Worm (Caenorhabditis elegans) whole organism, young adult: Measurements from ENCODE around the gene ubc-20.

ENCODE experiments used
- F33H1.4 ChIP-seq: fragments of 200-800 bp; sonication (Bioruptor generic); IDR thresholded peaks from 2 replicates; pipeline ENCODE4 v1.3.6; 2022; ENCODE audit warnings: missing genetic modification reagents, missing genetic modification characterization, missing compliant biosample characterization
- ceh-100 ChIP-seq: fragments of 200-800 bp; sonication (Bioruptor generic); IDR thresholded peaks from 2 replicates; pipeline ENCODE4 v1.3.6; 2022; ENCODE audit warnings: missing genetic modification reagents, missing genetic modification characterization, missing compliant biosample characterization
- him-1 ChIP-seq: sonication (generic microtip); optimal IDR thresholded peaks from 2 replicates; lab custom pipeline; 2016; ENCODE audit warnings: missing genotype, missing genetic modification reagents, missing genetic modification characterization, missing compliant biosample characterization
- lin-54 ChIP-seq: fragments of 200-800 bp; sonication (Bioruptor generic); optimal IDR thresholded peaks from 2 replicates; lab custom pipeline; 2018; ENCODE audit warnings: mild to moderate bottlenecking, missing genetic modification characterization, missing compliant biosample characterization
- snpc-4 ChIP-seq, 5 experiments: fragments of 150-350 bp in 1 of 5; sonication (generic microtip) in 4 of 5; optimal IDR thresholded peaks; 2 replicates each; lab custom pipeline; 2014 to 2018; ENCODE audit warnings: missing genetic modification characterization in 5 of 5, missing biosample characterization in 3 of 5, antibody characterized with exemption in 2 of 5, mild to moderate bottlenecking in 2 of 5, missing compliant biosample characterization in 2 of 5, missing genotype in 2 of 5, moderate library complexity in 2 of 5, missing genetic modification reagents in 1 of 5
- tbp1 ChIP-seq: fragments of 200-800 bp; sonication (Bioruptor generic); optimal IDR thresholded peaks from 2 replicates; lab custom pipeline; 2018; ENCODE audit warnings: mild to moderate bottlenecking, missing genetic modification characterization, missing compliant biosample characterization

- TF ChIP-seq F33H1.4 (GFP tag; lab: Robert Waterston, UW) (no peak), him-1 (no peak), snpc-4 (GFP tag; optimal IDR thresholded peaks at IDR 0.05; lab: Kevin White, UChicago) (no peak), snpc-4 (tag; optimal IDR thresholded peaks at IDR 0.05; lab: Kevin White, UChicago) (no peak), lin-54 (GFP tag; lab: Kevin White, UChicago) (no peak), ceh-100 (GFP tag; lab: Robert Waterston, UW) (no peak), tbp1 (no peak)
Observed at ce11 chrIII:194160-194559, 5.5 kb downstream of the ubc-20 start, which contains the start of gene F40G9.17.
